Fruit fly (Drosophila melanogaster) whole organism, embryonic: Measurements from ENCODE around the gene CG42764.

Experiments used
- Bteb2 ChIP-seq: fragments of 200-800 bp; sonication (Bioruptor generic); optimal IDR thresholded peaks from 2 replicates; lab custom pipeline; 2016; ENCODE audit warnings: missing biosample characterization, missing genetic modification characterization
- CG11398 ChIP-seq: fragments of 200-800 bp; sonication (Bioruptor generic); optimal IDR thresholded peaks from 2 replicates; lab custom pipeline; 2016; ENCODE audit warnings: missing biosample characterization, missing genetic modification characterization
- CG13624 ChIP-seq: fragments of 200-800 bp; sonication (Bioruptor generic); optimal IDR thresholded peaks from 2 replicates; lab custom pipeline; 2016; ENCODE audit warnings: missing biosample characterization, missing genetic modification characterization
- CG13894 ChIP-seq: fragments of 200-800 bp; sonication (Bioruptor generic); optimal IDR thresholded peaks from 3 replicates; lab custom pipeline; 2018; ENCODE audit warnings: missing biosample characterization, mild to moderate bottlenecking, missing genetic modification characterization, moderate library complexity
- CG15269 ChIP-seq: fragments of 200-800 bp; sonication (Bioruptor generic); optimal IDR thresholded peaks from 2 replicates; lab custom pipeline; 2018; ENCODE audit warnings: missing biosample characterization, mild to moderate bottlenecking, missing genetic modification characterization, moderate library complexity
- CG15696 ChIP-seq: fragments of 200-800 bp; sonication (Bioruptor generic); optimal IDR thresholded peaks from 2 replicates; lab custom pipeline; 2019; ENCODE audit warnings: missing biosample characterization, mild to moderate bottlenecking, missing genetic modification characterization, moderate library complexity
- CG17361 ChIP-seq: fragments of 200-800 bp; sonication (Bioruptor generic); IDR thresholded peaks from 3 replicates; pipeline ENCODE4 v1.3.6; 2022; ENCODE audit warnings: missing biosample characterization, missing genetic modification characterization
- CG17385 ChIP-seq: fragments of 200-800 bp; sonication (Bioruptor generic); optimal IDR thresholded peaks from 3 replicates; lab custom pipeline; 2018; ENCODE audit warnings: missing biosample characterization, mild to moderate bottlenecking, missing genetic modification characterization
- CG1792 ChIP-seq: fragments of 200-800 bp; sonication (Bioruptor generic); optimal IDR thresholded peaks from 2 replicates; lab custom pipeline; 2016; ENCODE audit warnings: missing biosample characterization, missing genetic modification characterization
- CG18262 ChIP-seq: fragments of 200-800 bp; optimal IDR thresholded peaks from 3 replicates; lab custom pipeline; 2019; ENCODE audit warnings: missing biosample characterization, mild to moderate bottlenecking, missing genetic modification characterization, moderate library complexity
- CG2129 ChIP-seq: fragments of 200-800 bp; sonication (Bioruptor generic); IDR thresholded peaks from 2 replicates; pipeline ENCODE4 v1.3.6; 2022; ENCODE audit warnings: missing biosample characterization, missing genetic modification characterization; ENCODE audit not compliant: partially characterized antibody
- CG31441 ChIP-seq: fragments of 200-800 bp; sonication (Bioruptor generic); IDR thresholded peaks from 2 replicates; pipeline ENCODE4 v1.3.6; 2022; ENCODE audit warnings: missing biosample characterization, missing genetic modification characterization
- CG4282 ChIP-seq: fragments of 200-800 bp; sonication (Bioruptor generic); optimal IDR thresholded peaks from 2 replicates; lab custom pipeline; 2016; ENCODE audit warnings: missing biosample characterization, missing genetic modification characterization
- CG4617 ChIP-seq: fragments of 200-800 bp; sonication (Bioruptor generic); optimal IDR thresholded peaks from 3 replicates; lab custom pipeline; 2016; ENCODE audit warnings: missing biosample characterization, missing genetic modification characterization, borderline replicate concordance
- CG5180 ChIP-seq: fragments of 200-800 bp; sonication (Bioruptor generic); optimal IDR thresholded peaks from 3 replicates; lab custom pipeline; 2017; ENCODE audit warnings: missing biosample characterization, missing genetic modification characterization, mild to moderate bottlenecking, moderate library complexity, missing genetic modification reagents
- CG5953 ChIP-seq: fragments of 200-800 bp; sonication (Bioruptor generic); IDR thresholded peaks from 2 replicates; pipeline ENCODE4 v1.3.6; 2022; ENCODE audit warnings: missing biosample characterization, missing genetic modification characterization
- D ChIP-seq, 2 experiments: fragments of 200-800 bp in 1 of 2; fragments of >200 bp in 1 of 2; sonication (Bioruptor generic) in 1 of 2; optimal IDR thresholded peaks; 2 replicates in 1 of 2; 3 replicates in 1 of 2; lab custom pipeline; 2017; ENCODE audit warnings: mild to moderate bottlenecking in 1 of 2, missing biosample characterization in 1 of 2, missing genetic modification characterization in 1 of 2, missing genetic modification reagents in 1 of 2
- Dp ChIP-seq: fragments of 200-800 bp; sonication (Bioruptor generic); optimal IDR thresholded peaks from 2 replicates; lab custom pipeline; 2018; ENCODE audit warnings: missing biosample characterization, mild to moderate bottlenecking, missing genetic modification characterization, moderate library complexity
- E2f2 ChIP-seq: fragments of 200-800 bp; sonication (Bioruptor generic); IDR thresholded peaks from 2 replicates; pipeline ENCODE4 v1.3.6; 2022; ENCODE audit warnings: missing biosample characterization, missing genetic modification characterization
- Ets65A ChIP-seq: fragments of 200-800 bp; sonication (Bioruptor generic); peaks from one replicate; lab custom pipeline; 2016; ENCODE audit warnings: missing biosample characterization, missing genetic modification characterization
- GATAe ChIP-seq: fragments of 200-800 bp; sonication (Bioruptor generic); conservative IDR thresholded peaks from 2 replicates; pipeline ENCODE4 v1.3.6; 2022; ENCODE audit warnings: missing biosample characterization, missing genetic modification characterization
- HLH4C ChIP-seq: fragments of 200-800 bp; sonication (Bioruptor generic); IDR thresholded peaks from 3 replicates; pipeline ENCODE4 v1.3.6; 2022; ENCODE audit warnings: missing biosample characterization, missing genetic modification characterization; ENCODE audit not compliant: partially characterized antibody
- HmgD ChIP-seq: fragments of 200-800 bp; sonication (Bioruptor generic); optimal IDR thresholded peaks from 3 replicates; lab custom pipeline; 2016; ENCODE audit warnings: missing biosample characterization, missing genetic modification characterization
- Kr ChIP-seq: fragments of 200-800 bp; sonication (Bioruptor generic); optimal IDR thresholded peaks from 2 replicates; lab custom pipeline; 2017; ENCODE audit warnings: missing biosample characterization, mild to moderate bottlenecking, missing genetic modification characterization
- Scr ChIP-seq: fragments of 200-800 bp; sonication (Bioruptor generic); IDR thresholded peaks from 2 replicates; pipeline ENCODE4 v1.3.6; 2022; ENCODE audit warnings: missing biosample characterization, missing genetic modification characterization; ENCODE audit not compliant: partially characterized antibody
- Vsx1 ChIP-seq: fragments of 200-800 bp; sonication (Bioruptor generic); optimal IDR thresholded peaks from 2 replicates; lab custom pipeline; 2017; ENCODE audit warnings: missing biosample characterization, mild to moderate bottlenecking, missing genetic modification characterization, missing genetic modification reagents
- Xrp1 ChIP-seq: fragments of 200-800 bp; sonication (Bioruptor generic); IDR thresholded peaks from 2 replicates; pipeline ENCODE4 v1.3.6; 2022; ENCODE audit warnings: missing biosample characterization, missing genetic modification characterization
- cwo ChIP-seq: fragments of 200-800 bp; sonication (Bioruptor generic); optimal IDR thresholded peaks from 3 replicates; lab custom pipeline; 2017; ENCODE audit warnings: missing biosample characterization, missing genetic modification characterization, mild to moderate bottlenecking, moderate library complexity, missing genetic modification reagents
- dimm ChIP-seq: fragments of 200-800 bp; sonication (Bioruptor generic); IDR thresholded peaks from 2 replicates; pipeline ENCODE4 v1.3.6; 2022; ENCODE audit warnings: missing biosample characterization, missing genetic modification characterization
- en ChIP-seq: fragments of 200-800 bp; sonication (Bioruptor generic); optimal IDR thresholded peaks from 2 replicates; lab custom pipeline; 2016; ENCODE audit warnings: missing biosample characterization, missing genetic modification characterization
- exex ChIP-seq: fragments of 200-800 bp; sonication (Bioruptor generic); optimal IDR thresholded peaks from 4 replicates; lab custom pipeline; 2018; ENCODE audit warnings: missing biosample characterization, mild to moderate bottlenecking, missing genetic modification characterization, moderate library complexity
- eyg ChIP-seq: fragments of 200-800 bp; sonication (Bioruptor generic); optimal IDR thresholded peaks from 3 replicates; lab custom pipeline; 2016; ENCODE audit warnings: missing biosample characterization, missing genetic modification characterization
- fd102C ChIP-seq: fragments of 200-800 bp; sonication (Bioruptor generic); optimal IDR thresholded peaks from 2 replicates; lab custom pipeline; 2018; ENCODE audit warnings: missing biosample characterization, mild to moderate bottlenecking, missing genetic modification characterization, moderate library complexity
- fru ChIP-seq: fragments of >200 bp; optimal IDR thresholded peaks from 2 replicates; lab custom pipeline; 2017
- ftz-f1 ChIP-seq: fragments of 200-800 bp; sonication (Bioruptor generic); optimal IDR thresholded peaks from 2 replicates; lab custom pipeline; 2016; ENCODE audit warnings: missing biosample characterization, missing genetic modification characterization
- gem ChIP-seq: fragments of 200-800 bp; sonication (Bioruptor generic); optimal IDR thresholded peaks from 2 replicates; lab custom pipeline; 2019; ENCODE audit warnings: missing biosample characterization, mild to moderate bottlenecking, missing genetic modification characterization, moderate library complexity
- hb ChIP-seq: fragments of 200-800 bp; sonication (Bioruptor generic); IDR thresholded peaks from 3 replicates; pipeline ENCODE4 v1.3.6; 2022; ENCODE audit warnings: missing biosample characterization, missing genetic modification characterization; ENCODE audit not compliant: partially characterized antibody
- hkb ChIP-seq, 2 experiments: fragments of 200-800 bp in 1 of 2; fragments of >200 bp in 1 of 2; sonication (Bioruptor generic) in 1 of 2; IDR thresholded peaks in 1 of 2; optimal IDR thresholded peaks in 1 of 2; 2 replicates each; pipeline versions ENCODE4 v1.3.6 to Lab custom; 2017 to 2022; ENCODE audit warnings: missing biosample characterization in 1 of 2, missing genetic modification characterization in 1 of 2
- lbe ChIP-seq: fragments of 200-800 bp; sonication (Bioruptor generic); optimal IDR thresholded peaks from 2 replicates; lab custom pipeline; 2016; ENCODE audit warnings: missing biosample characterization, mild to moderate bottlenecking, missing genetic modification characterization
- mam ChIP-seq: fragments of 200-800 bp; sonication (Bioruptor generic); optimal IDR thresholded peaks from 3 replicates; lab custom pipeline; 2016; ENCODE audit warnings: missing biosample characterization, missing genetic modification characterization
- peb ChIP-seq: fragments of 200-800 bp; sonication (Bioruptor generic); IDR thresholded peaks from 2 replicates; pipeline ENCODE4 v1.3.6; 2022; ENCODE audit warnings: missing biosample characterization, missing genetic modification characterization
- psq ChIP-seq: fragments of 200-800 bp; sonication (Bioruptor generic); optimal IDR thresholded peaks from 2 replicates; lab custom pipeline; 2017; ENCODE audit warnings: missing biosample characterization, missing genetic modification characterization
- schlank ChIP-seq: fragments of 200-800 bp; sonication (Bioruptor generic); optimal IDR thresholded peaks from 2 replicates; lab custom pipeline; 2018; ENCODE audit warnings: missing biosample characterization, mild to moderate bottlenecking, missing genetic modification characterization
- sens ChIP-seq: fragments of 200-800 bp; sonication (Bioruptor generic); peaks from one replicate; lab custom pipeline; 2016; ENCODE audit warnings: missing biosample characterization, missing genetic modification characterization
- slou ChIP-seq: fragments of 200-800 bp; sonication (Bioruptor generic); optimal IDR thresholded peaks from 3 replicates; lab custom pipeline; 2016; ENCODE audit warnings: missing biosample characterization, missing genetic modification characterization
- tio ChIP-seq: fragments of 200-800 bp; sonication (Bioruptor generic); optimal IDR thresholded peaks from 2 replicates; lab custom pipeline; 2017; ENCODE audit warnings: missing biosample characterization, missing genetic modification characterization, inconsistent platforms
- twi ChIP-seq: fragments of 200-800 bp; optimal IDR thresholded peaks from 2 replicates; lab custom pipeline; 2019; ENCODE audit warnings: missing biosample characterization, mild to moderate bottlenecking, missing genetic modification characterization, moderate library complexity
- unpg ChIP-seq: fragments of 200-800 bp; sonication (Bioruptor generic); optimal IDR thresholded peaks from 3 replicates; lab custom pipeline; 2018; ENCODE audit warnings: missing biosample characterization, mild to moderate bottlenecking, missing genetic modification characterization, moderate library complexity
- vnd ChIP-seq: fragments of 200-800 bp; sonication (Bioruptor generic); IDR thresholded peaks from 3 replicates; pipeline ENCODE4 v1.3.6; 2022; ENCODE audit warnings: missing biosample characterization, missing genetic modification characterization; ENCODE audit not compliant: partially characterized antibody

Gene CG42764

DNA sequence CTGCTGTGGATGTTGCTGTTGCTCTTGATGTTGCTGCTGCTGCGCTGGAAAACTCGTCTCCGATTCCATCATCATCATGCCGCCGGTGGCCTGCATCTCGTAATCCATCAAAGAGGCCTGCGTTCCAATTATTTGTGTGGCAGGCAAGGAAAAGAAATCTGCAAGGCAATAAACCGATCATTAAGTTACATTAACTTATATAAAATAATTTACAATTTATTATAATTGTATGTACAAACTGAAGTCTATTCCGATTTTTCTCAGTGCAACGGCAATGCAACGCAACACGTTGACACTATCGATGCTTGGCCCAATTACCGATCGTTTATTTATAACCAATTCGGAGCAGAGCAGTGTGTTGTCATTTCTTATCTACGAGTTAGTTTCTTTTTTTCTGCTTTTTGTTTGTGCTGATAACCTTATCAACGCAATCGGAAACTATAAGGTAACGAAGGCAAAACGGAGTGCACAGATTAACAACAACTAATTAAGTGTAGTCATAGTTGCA is 5.2 kb upstream of the CG42764 start (continued):
- TF ChIP-seq en (GFP tag; lab: Kevin White, UChicago) (no peak), CG18262 (tag; lab: Kevin White, UChicago) (peak; percentile 47), cwo (GFP tag; lab: Kevin White, UChicago) (peak; percentile 14), Xrp1 (GFP tag; lab: Robert Waterston, UW) (peak; percentile 53; the same call in 1 of the 2 replicates), CG2129 (no peak), tio (peak; percentile 3), vnd (GFP tag; lab: Robert Waterston, UW) (no peak), CG4282 (no peak), gem (tag; lab: Kevin White, UChicago) (peak; percentile 58), psq (GFP tag; lab: Kevin White, UChicago) (no peak), eyg (GFP tag; lab: Kevin White, UChicago) (no peak), CG17361 (GFP tag; lab: Robert Waterston, UW) (no peak), ftz-f1 (GFP tag; lab: Kevin White, UChicago) (no peak), mam (GFP tag; lab: Kevin White, UChicago) (no peak), schlank (no peak), CG1792 (GFP tag; lab: Kevin White, UChicago) (no peak), CG5953 (no peak), Ets65A (GFP tag; lab: Kevin White, UChicago) (no peak), peb (GFP tag; lab: Robert Waterston, UW) (peak; percentile 9; the same call in 1 of the 2 replicates), Kr (GFP tag; lab: Kevin White, UChicago) (no peak), hb (GFP tag; lab: Robert Waterston, UW) (no peak), HLH4C (no peak), hkb (optimal IDR thresholded peaks at IDR 0.05; lab: Kevin White, UChicago) (no peak), hkb (GFP tag; IDR thresholded peaks at IDR 0.05; lab: Robert Waterston, UW) (peak; percentile 84), unpg (GFP tag; lab: Kevin White, UChicago) (peak; percentile 65), Dp (GFP tag; lab: Kevin White, UChicago) (no peak), CG13894 (tag; lab: Kevin White, UChicago) (no peak), HmgD (GFP tag; lab: Kevin White, UChicago) (no peak), CG11398 (no peak), lbe (GFP tag; lab: Kevin White, UChicago) (no peak), CG4617 (GFP tag; lab: Kevin White, UChicago) (no peak), E2f2 (GFP tag; lab: Robert Waterston, UW) (peak; percentile 39; the same call in 1 of the 2 replicates), GATAe (GFP tag; lab: Robert Waterston, UW) (0 out of 2 replicates have a peak, but pooled peaks have one; percentile 21), slou (GFP tag; lab: Kevin White, UChicago) (no peak), Bteb2 (GFP tag; lab: Kevin White, UChicago) (no peak), twi (tag; lab: Kevin White, UChicago) (no peak), exex (tag; lab: Kevin White, UChicago) (peak; percentile 89), Scr (GFP tag; lab: Robert Waterston, UW) (0 out of 2 replicates have a peak, but pooled peaks have one; percentile 9), CG15269 (tag; lab: Kevin White, UChicago) (peak; percentile 56), CG31441 (GFP tag; lab: Robert Waterston, UW) (peak; percentile 63; the same call in 1 of the 2 replicates), CG17385 (peak; percentile 39), CG15696 (no peak), fru (no peak), fd102C (no peak), CG13624 (GFP tag; lab: Kevin White, UChicago) (no peak), CG5180 (GFP tag; lab: Kevin White, UChicago) (peak; percentile 81), Vsx1 (peak; percentile 55), D (optimal IDR thresholded peaks at IDR 0.05; lab: Kevin White, UChicago) (no peak), D (GFP tag; optimal IDR thresholded peaks at IDR 0.05; lab: Kevin White, UChicago) (peak; percentile 32), dimm (no peak), sens (GFP tag; lab: Kevin White, UChicago) (peak; percentile 26)
